Fruit fly (Drosophila melanogaster) whole organism, adult: ENCODE results near the gene Ras85D.
A peak's percentile ranks its signal among the peaks of the same experiment; 100 is the strongest.

ENCODE experiments used
- CG11617 ChIP-seq: fragments of 200-800 bp; sonication (Bioruptor generic); optimal IDR thresholded peaks from 2 replicates; lab custom pipeline; 2017; ENCODE audit warnings: mild to moderate bottlenecking, missing biosample characterization, missing genetic modification reagents, missing genetic modification characterization
- CG12768 ChIP-seq: fragments of 200-800 bp; sonication (Bioruptor generic); optimal IDR thresholded peaks from 2 replicates; lab custom pipeline; 2017; ENCODE audit warnings: missing biosample characterization, missing genetic modification characterization, mild to moderate bottlenecking, moderate library complexity, missing genetic modification reagents
- CG14711 ChIP-seq: fragments of 200-800 bp; sonication (Bioruptor generic); optimal IDR thresholded peaks from 2 replicates; lab custom pipeline; 2018; ENCODE audit warnings: missing biosample characterization, mild to moderate bottlenecking, missing genetic modification characterization, moderate library complexity
- CG1620 ChIP-seq: fragments of 200-800 bp; sonication (Bioruptor generic); optimal IDR thresholded peaks from 2 replicates; lab custom pipeline; 2016; ENCODE audit warnings: missing biosample characterization, missing genetic modification characterization
- CG33017 ChIP-seq: fragments of 200-800 bp; sonication (Bioruptor generic); optimal IDR thresholded peaks from 2 replicates; lab custom pipeline; 2018; ENCODE audit warnings: missing biosample characterization, mild to moderate bottlenecking, missing genetic modification characterization, moderate library complexity
- CG5204 ChIP-seq: fragments of 200-800 bp; sonication (Bioruptor generic); optimal IDR thresholded peaks from 2 replicates; lab custom pipeline; 2016; ENCODE audit warnings: missing biosample characterization, missing genetic modification characterization
- CG7045 ChIP-seq: fragments of 200-800 bp; sonication (Bioruptor generic); optimal IDR thresholded peaks from 2 replicates; lab custom pipeline; 2017; ENCODE audit warnings: missing biosample characterization, mild to moderate bottlenecking, missing genetic modification characterization
- CG7101 ChIP-seq: fragments of 200-800 bp; sonication (Bioruptor generic); optimal IDR thresholded peaks from 2 replicates; lab custom pipeline; 2018; ENCODE audit warnings: missing biosample characterization, mild to moderate bottlenecking, missing genetic modification characterization, moderate library complexity
- Clk ChIP-seq: fragments of 200-800 bp; sonication (Bioruptor generic); optimal IDR thresholded peaks from 2 replicates; lab custom pipeline; 2017; ENCODE audit warnings: missing biosample characterization, missing genetic modification characterization
- Crg-1 ChIP-seq: fragments of 200-800 bp; sonication (Bioruptor generic); optimal IDR thresholded peaks from 2 replicates; lab custom pipeline; 2016; ENCODE audit warnings: missing biosample characterization, missing genetic modification characterization
- Hr96 ChIP-seq: fragments of 200-800 bp; sonication (Bioruptor generic); optimal IDR thresholded peaks from 2 replicates; lab custom pipeline; 2016; ENCODE audit warnings: missing biosample characterization, missing genetic modification characterization
- Mnt ChIP-seq: fragments of 200-800 bp; sonication (Bioruptor generic); optimal IDR thresholded peaks from 2 replicates; lab custom pipeline; 2016; ENCODE audit warnings: missing biosample characterization, mild to moderate bottlenecking, missing genetic modification characterization
- bab1 ChIP-seq: fragments of 200-800 bp; sonication (Bioruptor generic); optimal IDR thresholded peaks from 3 replicates; lab custom pipeline; 2019; ENCODE audit warnings: missing biosample characterization, mild to moderate bottlenecking, missing genetic modification characterization, moderate library complexity
- cic ChIP-seq: fragments of 200-800 bp; sonication (Bioruptor generic); optimal IDR thresholded peaks from 2 replicates; lab custom pipeline; 2017; ENCODE audit warnings: missing biosample characterization, mild to moderate bottlenecking, missing genetic modification characterization, moderate library complexity
- cnc ChIP-seq, 2 experiments: fragments of >200 bp; optimal IDR thresholded peaks; 2 replicates each; lab custom pipeline; 2017
- kay ChIP-seq: fragments of 200-800 bp; sonication (Bioruptor generic); peaks from one replicate; lab custom pipeline; 2016; ENCODE audit warnings: missing biosample characterization, missing genetic modification characterization, borderline replicate concordance
- ovo ChIP-seq: fragments of 200-800 bp; sonication (Bioruptor generic); optimal IDR thresholded peaks from 2 replicates; lab custom pipeline; 2016; ENCODE audit warnings: missing biosample characterization, missing genetic modification characterization
- pad ChIP-seq: fragments of 200-800 bp; sonication (Bioruptor generic); optimal IDR thresholded peaks from 3 replicates; lab custom pipeline; 2017; ENCODE audit warnings: missing biosample characterization, missing genetic modification characterization, mild to moderate bottlenecking, moderate library complexity, missing genetic modification reagents
- tj ChIP-seq: fragments of 200-800 bp; sonication (Bioruptor generic); optimal IDR thresholded peaks from 3 replicates; lab custom pipeline; 2017; ENCODE audit warnings: missing biosample characterization, mild to moderate bottlenecking, missing genetic modification characterization, moderate library complexity
- toe ChIP-seq: fragments of 200-800 bp; sonication (Bioruptor generic); optimal IDR thresholded peaks from 2 replicates; lab custom pipeline; 2016; ENCODE audit warnings: missing biosample characterization, missing genetic modification characterization

Ras85D gene

dm6 chr3R:9512193-9513051 lies 445 bp downstream of the Ras85D start:
- TF ChIP-seq toe (GFP tag; lab: Kevin White, UChicago) = no peak
- TF ChIP-seq cnc (optimal IDR thresholded peaks at IDR 0.05; lab: Kevin White, UChicago) = peak; percentile 70 to 88

- peak; percentile 76 for TF ChIP-seq bab1
- no peak for TF ChIP-seq ovo (GFP tag; lab: Kevin White, UChicago)
- TF ChIP-seq Mnt = peak; percentile 50
- no peak for TF ChIP-seq kay (GFP tag; lab: Kevin White, UChicago)
- peak; percentile 33 for TF ChIP-seq CG14711 (tag; lab: Kevin White, UChicago)
- TF ChIP-seq CG5204 = no peak
- TF ChIP-seq toe (GFP tag; lab: Kevin White, UChicago) = no peak
- peak; percentile 58 for TF ChIP-seq tj (GFP tag; lab: Kevin White, UChicago)
- no peak for TF ChIP-seq CG12768 (GFP tag; lab: Kevin White, UChicago)
- TF ChIP-seq Clk (GFP tag; lab: Kevin White, UChicago) = no peak
- no peak for TF ChIP-seq CG7045
- TF ChIP-seq CG7101 (tag; lab: Kevin White, UChicago) = peak; percentile 35
- no peak for TF ChIP-seq Crg-1 (GFP tag; lab: Kevin White, UChicago)
- no peak for TF ChIP-seq CG33017 (tag; lab: Kevin White, UChicago)
- no peak for TF ChIP-seq CG1620 (GFP tag; lab: Kevin White, UChicago)
- TF ChIP-seq cnc (optimal IDR thresholded peaks at IDR 0.05; lab: Kevin White, UChicago) = no peak
- TF ChIP-seq cic (GFP tag; lab: Kevin White, UChicago) = peak; percentile 38
- peak; percentile 0 for TF ChIP-seq pad (GFP tag; lab: Kevin White, UChicago)
- TF ChIP-seq Hr96 (GFP tag; lab: Kevin White, UChicago) = no peak
- TF ChIP-seq CG11617 (GFP tag; lab: Kevin White, UChicago) = peak; percentile 39
Measured at dm6 chr3R:9510070-9510518, 2.8 kb downstream of the Ras85D start, which contains the start of gene rump. Gene rump, minus strand, starts transcription at chr3R:9510324.

dm6 chr3R:9504355-9504754 lies 8.5 kb downstream of the Ras85D start, which contains the start of gene CG8149:
Gene CG8149, plus strand, starts transcription at chr3R:9504656.
- peak; percentile 50 for TF ChIP-seq CG14711 (tag; lab: Kevin White, UChicago)
- TF ChIP-seq CG11617 (GFP tag; lab: Kevin White, UChicago) = no peak
- TF ChIP-seq CG1620 (GFP tag; lab: Kevin White, UChicago) = no peak
- TF ChIP-seq CG7101 (tag; lab: Kevin White, UChicago) = no peak
- TF ChIP-seq cic (GFP tag; lab: Kevin White, UChicago) = no peak
- no peak for TF ChIP-seq toe (GFP tag; lab: Kevin White, UChicago)
- TF ChIP-seq bab1 = peak; percentile 66
- no peak for TF ChIP-seq cnc (optimal IDR thresholded peaks at IDR 0.05; lab: Kevin White, UChicago)
- peak; percentile 38 for TF ChIP-seq Mnt
- TF ChIP-seq kay (GFP tag; lab: Kevin White, UChicago) = peak; percentile 93
- TF ChIP-seq CG12768 (GFP tag; lab: Kevin White, UChicago) = no peak
- TF ChIP-seq CG7045 = no peak
- no peak for TF ChIP-seq Clk (GFP tag; lab: Kevin White, UChicago)
- no peak for TF ChIP-seq Crg-1 (GFP tag; lab: Kevin White, UChicago)
- TF ChIP-seq tj (GFP tag; lab: Kevin White, UChicago) = no peak
- TF ChIP-seq CG33017 (tag; lab: Kevin White, UChicago) = no peak
- no peak for TF ChIP-seq CG5204
- no peak for TF ChIP-seq pad (GFP tag; lab: Kevin White, UChicago)
- no peak for TF ChIP-seq Hr96 (GFP tag; lab: Kevin White, UChicago)
- TF ChIP-seq ovo (GFP tag; lab: Kevin White, UChicago) = no peak

- no peak for TF ChIP-seq toe (GFP tag; lab: Kevin White, UChicago)
- TF ChIP-seq CG33017 (tag; lab: Kevin White, UChicago) = peak; percentile 17
- TF ChIP-seq CG5204 = no peak
- peak; percentile 49 for TF ChIP-seq tj (GFP tag; lab: Kevin White, UChicago)
- peak; percentile 47 for TF ChIP-seq CG11617 (GFP tag; lab: Kevin White, UChicago)
- TF ChIP-seq CG7045 = peak; percentile 52
- peak; percentile 42 for TF ChIP-seq Mnt
- TF ChIP-seq CG7101 (tag; lab: Kevin White, UChicago) = peak; percentile 39
- TF ChIP-seq pad (GFP tag; lab: Kevin White, UChicago) = no peak
- TF ChIP-seq ovo (GFP tag; lab: Kevin White, UChicago) = no peak
- TF ChIP-seq bab1 = no peak
- TF ChIP-seq CG12768 (GFP tag; lab: Kevin White, UChicago) = peak; percentile 60
- TF ChIP-seq cic (GFP tag; lab: Kevin White, UChicago) = peak; percentile 69
Measured at dm6 chr3R:9503329-9504088, 9.4 kb downstream of the Ras85D start.

dm6 chr3R:9502416-9502763 lies 10.5 kb downstream of the Ras85D start, which contains the start of gene RhoL:
Gene RhoL, minus strand, starts transcription at chr3R:9502581.
- TF ChIP-seq Hr96 (GFP tag; lab: Kevin White, UChicago) = no peak
- TF ChIP-seq Mnt = peak; percentile 81
- no peak for TF ChIP-seq kay (GFP tag; lab: Kevin White, UChicago)
- TF ChIP-seq CG5204 = no peak
- no peak for TF ChIP-seq Crg-1 (GFP tag; lab: Kevin White, UChicago)
- no peak for TF ChIP-seq pad (GFP tag; lab: Kevin White, UChicago)
- TF ChIP-seq CG7101 (tag; lab: Kevin White, UChicago) = no peak
- TF ChIP-seq CG1620 (GFP tag; lab: Kevin White, UChicago) = no peak
- TF ChIP-seq CG7045 = no peak
- peak; percentile 82 for TF ChIP-seq cic (GFP tag; lab: Kevin White, UChicago)
- peak; percentile 7 for TF ChIP-seq CG14711 (tag; lab: Kevin White, UChicago)
- no peak for TF ChIP-seq Clk (GFP tag; lab: Kevin White, UChicago)
- TF ChIP-seq cnc (optimal IDR thresholded peaks at IDR 0.05; lab: Kevin White, UChicago) = no peak
- peak; percentile 79 for TF ChIP-seq CG12768 (GFP tag; lab: Kevin White, UChicago)
- no peak for TF ChIP-seq toe (GFP tag; lab: Kevin White, UChicago)
- peak; percentile 47 for TF ChIP-seq tj (GFP tag; lab: Kevin White, UChicago)
- peak; percentile 54 for TF ChIP-seq CG33017 (tag; lab: Kevin White, UChicago)
- peak; percentile 8 for TF ChIP-seq CG11617 (GFP tag; lab: Kevin White, UChicago)
- peak; percentile 67 for TF ChIP-seq bab1
- no peak for TF ChIP-seq ovo (GFP tag; lab: Kevin White, UChicago)
